Worm (Caenorhabditis elegans) whole organism, L4 larva: Measurements from ENCODE around the gene jmjd-1.1.

ENCODE experiments used
- F26F4.8 ChIP-seq: fragments of 200-800 bp; sonication (Bioruptor generic); conservative IDR thresholded peaks from 2 replicates; pipeline ENCODE4 v1.3.6; 2022; ENCODE audit warnings: missing genetic modification characterization, missing compliant biosample characterization
- F49E8.2 ChIP-seq: sonication (generic microtip); optimal IDR thresholded peaks from 2 replicates; lab custom pipeline; 2016; ENCODE audit warnings: missing compliant biosample characterization, mild to moderate bottlenecking, missing genetic modification characterization, borderline replicate concordance
- R02D3.7 ChIP-seq: fragments of 150-350 bp; sonication (generic microtip); optimal IDR thresholded peaks from 3 replicates; lab custom pipeline; 2014; ENCODE audit warnings: missing biosample characterization, missing genetic modification characterization
- T20F7.1 ChIP-seq: fragments of 200-800 bp; sonication (Bioruptor generic); optimal IDR thresholded peaks from 2 replicates; lab custom pipeline; 2018; ENCODE audit warnings: mild to moderate bottlenecking, missing genetic modification characterization, missing compliant biosample characterization
- Y105C5A.15 ChIP-seq: fragments of 200-800 bp; sonication (Bioruptor generic); IDR thresholded peaks from 2 replicates; pipeline ENCODE4 v1.3.6; 2022; ENCODE audit warnings: missing genetic modification characterization, missing compliant biosample characterization
- Y48G9A.11 ChIP-seq: fragments of 200-800 bp; sonication (Bioruptor generic); IDR thresholded peaks from 2 replicates; pipeline ENCODE4 v1.3.6; 2022; ENCODE audit warnings: missing genetic modification reagents, missing genetic modification characterization, missing compliant biosample characterization
- aha-1 ChIP-seq: fragments of 150-350 bp; peaks from one replicate; lab custom pipeline; 2014; ENCODE audit warnings: missing biosample characterization, missing genetic modification characterization
- aly-2 ChIP-seq: sonication (generic microtip); optimal IDR thresholded peaks from 2 replicates; lab custom pipeline; 2018; ENCODE audit warnings: missing biosample characterization, missing genetic modification characterization
- ceh-28 ChIP-seq: fragments of 150-350 bp; optimal IDR thresholded peaks from 2 replicates; lab custom pipeline; 2014; ENCODE audit warnings: missing biosample characterization, missing genetic modification reagents, missing genetic modification characterization
- ceh-44 ChIP-seq: fragments of 200-800 bp; sonication (Bioruptor generic); IDR thresholded peaks from 2 replicates; pipeline ENCODE4 v1.3.6; 2022; ENCODE audit warnings: missing genetic modification reagents, missing genetic modification characterization, missing compliant biosample characterization
- ceh-62 ChIP-seq: sonication (generic microtip); optimal IDR thresholded peaks from 2 replicates; lab custom pipeline; 2017; ENCODE audit warnings: missing biosample characterization, missing genetic modification characterization
- cey-2 ChIP-seq: sonication (generic microtip); optimal IDR thresholded peaks from 3 replicates; lab custom pipeline; 2017; ENCODE audit warnings: missing genetic modification characterization, mild to moderate bottlenecking, missing compliant biosample characterization, antibody characterized with exemption, borderline replicate concordance; ENCODE audit not compliant: insufficient read depth
- daf-16 ChIP-seq, 3 experiments: sonication (generic microtip); optimal IDR thresholded peaks; 2 replicates each; lab custom pipeline; 2016 to 2017; ENCODE audit warnings: missing genetic modification characterization in 3 of 3, missing genetic modification reagents in 3 of 3, mild to moderate bottlenecking in 2 of 3, missing compliant biosample characterization in 2 of 3, missing biosample characterization in 1 of 3, moderate library complexity in 1 of 3
- daf-8 ChIP-seq: fragments of 200-800 bp; sonication (Bioruptor generic); IDR thresholded peaks from 2 replicates; pipeline ENCODE4 v1.3.6; 2022; ENCODE audit warnings: missing genetic modification characterization, missing compliant biosample characterization
- dmd-6 ChIP-seq: fragments of 200-800 bp; sonication (Bioruptor generic); IDR thresholded peaks from 2 replicates; pipeline ENCODE4 v1.3.6; 2022; ENCODE audit warnings: missing genetic modification reagents, missing genetic modification characterization, missing compliant biosample characterization
- dmd-9 ChIP-seq: fragments of 200-800 bp; sonication (Bioruptor generic); IDR thresholded peaks from 2 replicates; pipeline ENCODE4 v1.3.6; 2022; ENCODE audit warnings: missing genetic modification reagents, missing genetic modification characterization, missing compliant biosample characterization
- dpl-1 ChIP-seq: fragments of 150-350 bp; optimal IDR thresholded peaks from 2 replicates; lab custom pipeline; 2014; ENCODE audit warnings: missing biosample characterization, missing genetic modification reagents, missing genetic modification characterization
- duxl-1 ChIP-seq: sonication (generic microtip); optimal IDR thresholded peaks from 2 replicates; lab custom pipeline; 2016; ENCODE audit warnings: mild to moderate bottlenecking, missing genetic modification characterization, moderate library complexity, missing compliant biosample characterization; ENCODE audit not compliant: poor library complexity
- dve-1 ChIP-seq: sonication (generic microtip); optimal IDR thresholded peaks from 2 replicates; lab custom pipeline; 2017; ENCODE audit warnings: antibody characterized with exemption, mild to moderate bottlenecking, missing genetic modification characterization, missing compliant biosample characterization; ENCODE audit not compliant: insufficient read depth
- egl-43 ChIP-seq: fragments of 200-800 bp; sonication (Bioruptor generic); IDR thresholded peaks from 2 replicates; pipeline ENCODE4 v1.3.6; 2022; ENCODE audit warnings: missing genetic modification reagents, missing genetic modification characterization, missing compliant biosample characterization
- fkh-10 ChIP-seq: fragments of 150-350 bp; optimal IDR thresholded peaks from 2 replicates; lab custom pipeline; 2014; ENCODE audit warnings: missing biosample characterization, missing genetic modification reagents, missing genetic modification characterization
- hlh-11 ChIP-seq: fragments of 200-800 bp; sonication (Bioruptor generic); optimal IDR thresholded peaks from 2 replicates; lab custom pipeline; 2018; ENCODE audit warnings: mild to moderate bottlenecking, missing genetic modification characterization, missing compliant biosample characterization
- lin-38 ChIP-seq: fragments of 200-800 bp; sonication (Bioruptor generic); IDR thresholded peaks from 2 replicates; pipeline ENCODE4 v1.3.6; 2022; ENCODE audit warnings: missing genetic modification reagents, missing genetic modification characterization, missing compliant biosample characterization
- lsy-2 ChIP-seq, 2 experiments: fragments of 150-350 bp in 1 of 2; sonication (generic microtip) in 1 of 2; optimal IDR thresholded peaks; 2 replicates each; lab custom pipeline; 2014 to 2017; ENCODE audit warnings: missing biosample characterization in 2 of 2, missing genetic modification characterization in 2 of 2
- mdt-29 ChIP-seq: fragments of 200-800 bp; sonication (Bioruptor generic); IDR thresholded peaks from 2 replicates; pipeline ENCODE4 v1.3.6; 2022; ENCODE audit warnings: missing genetic modification reagents, missing genetic modification characterization, missing compliant biosample characterization
- mes-2 ChIP-seq: sonication (generic microtip); optimal IDR thresholded peaks from 2 replicates; lab custom pipeline; 2016; ENCODE audit warnings: missing genotype, mild to moderate bottlenecking, missing genetic modification characterization, missing compliant biosample characterization; ENCODE audit not compliant: poor library complexity, severe bottlenecking
- mxl-2 ChIP-seq: fragments of 200-800 bp; sonication (Bioruptor generic); conservative IDR thresholded peaks from 2 replicates; pipeline ENCODE4 v1.3.6; 2022; ENCODE audit warnings: missing genetic modification reagents, missing genetic modification characterization, missing compliant biosample characterization
- nhr-10 ChIP-seq: fragments of 150-350 bp; optimal IDR thresholded peaks from 2 replicates; lab custom pipeline; 2014; ENCODE audit warnings: missing biosample characterization, missing genetic modification characterization
- nhr-111 ChIP-seq: fragments of 200-800 bp; sonication (Bioruptor generic); optimal IDR thresholded peaks from 2 replicates; lab custom pipeline; 2018; ENCODE audit warnings: mild to moderate bottlenecking, missing genetic modification characterization, missing compliant biosample characterization
- nhr-28 ChIP-seq: fragments of 150-350 bp; optimal IDR thresholded peaks from 2 replicates; lab custom pipeline; 2014; ENCODE audit warnings: missing biosample characterization, missing genetic modification characterization
- nhr-41 ChIP-seq: fragments of 200-800 bp; sonication (Bioruptor generic); IDR thresholded peaks from 2 replicates; pipeline ENCODE4 v1.3.6; 2022; ENCODE audit warnings: missing genetic modification reagents, missing genetic modification characterization, missing compliant biosample characterization
- nhr-48 ChIP-seq: sonication (generic microtip); optimal IDR thresholded peaks from 2 replicates; lab custom pipeline; 2016; ENCODE audit warnings: mild to moderate bottlenecking, missing genetic modification characterization, missing compliant biosample characterization
- nhr-6 ChIP-seq: fragments of 150-350 bp; optimal IDR thresholded peaks from 2 replicates; lab custom pipeline; 2014; ENCODE audit warnings: missing biosample characterization, missing genetic modification characterization
- php-3 ChIP-seq: fragments of 200-800 bp; sonication (Bioruptor generic); IDR thresholded peaks from 2 replicates; pipeline ENCODE4 v1.3.6; 2022; ENCODE audit warnings: missing genetic modification reagents, missing genetic modification characterization, missing compliant biosample characterization
- pqm-1 ChIP-seq: sonication (generic microtip); optimal IDR thresholded peaks from 2 replicates; lab custom pipeline; 2017; ENCODE audit warnings: missing biosample characterization, missing genetic modification characterization
- saeg-2 ChIP-seq: fragments of 200-800 bp; sonication (Bioruptor generic); IDR thresholded peaks from 2 replicates; pipeline ENCODE4 v1.3.6; 2022; ENCODE audit warnings: missing genetic modification reagents, missing genetic modification characterization, missing compliant biosample characterization
- skn-1 ChIP-seq: fragments of 150-350 bp; optimal IDR thresholded peaks from 2 replicates; lab custom pipeline; 2014; ENCODE audit warnings: missing biosample characterization, missing genetic modification characterization
- snpc-1.2 ChIP-seq: fragments of 200-800 bp; sonication (Bioruptor generic); IDR thresholded peaks from 2 replicates; pipeline ENCODE4 v1.3.6; 2022; ENCODE audit warnings: missing genetic modification reagents, missing genetic modification characterization, missing compliant biosample characterization
- spr-3 ChIP-seq: fragments of 200-800 bp; sonication (Bioruptor generic); optimal IDR thresholded peaks from 2 replicates; lab custom pipeline; 2018; ENCODE audit warnings: mild to moderate bottlenecking, missing genetic modification characterization, missing compliant biosample characterization
- unc-130 ChIP-seq: sonication (generic microtip); optimal IDR thresholded peaks from 2 replicates; lab custom pipeline; 2016; ENCODE audit warnings: missing genetic modification reagents, missing genetic modification characterization, missing compliant biosample characterization
- vab-7 ChIP-seq: fragments of 200-800 bp; sonication (Bioruptor generic); IDR thresholded peaks from 2 replicates; pipeline ENCODE4 v1.3.6; 2022; ENCODE audit warnings: missing genetic modification reagents, missing genetic modification characterization, missing compliant biosample characterization
- zag-1 ChIP-seq: fragments of 150-350 bp; optimal IDR thresholded peaks from 2 replicates; lab custom pipeline; 2014; ENCODE audit warnings: missing biosample characterization, missing genetic modification characterization
- zip-2 ChIP-seq: fragments of 150-350 bp; optimal IDR thresholded peaks from 2 replicates; lab custom pipeline; 2014; ENCODE audit warnings: missing biosample characterization, missing genetic modification characterization
- ztf-11 ChIP-seq: fragments of 150-350 bp; optimal IDR thresholded peaks from 2 replicates; lab custom pipeline; 2014; ENCODE audit warnings: missing biosample characterization, missing genetic modification characterization

Gene jmjd-1.1

ce11 chrII:11782493-11782892 lies 23.9 kb upstream of the jmjd-1.1 start, which contains the start of gene F43G6.16:
F43G6.16 (minus strand) TSS chrII:11782633.
- no peak for TF ChIP-seq daf-8 (GFP tag; lab: Robert Waterston, UW)
- TF ChIP-seq dve-1 = no peak
- no peak for TF ChIP-seq Y105C5A.15 (GFP tag; lab: Robert Waterston, UW)
- TF ChIP-seq ceh-44 (GFP tag; lab: Robert Waterston, UW) = peak; percentile 75; the same call in 1 of the 2 replicates
- peak; percentile 50 for TF ChIP-seq mes-2 (tag; lab: Kevin White, UChicago)
- TF ChIP-seq dpl-1 (GFP tag; lab: Kevin White, UChicago) = no peak
- no peak for TF ChIP-seq mxl-2 (GFP tag; lab: Robert Waterston, UW)
- no peak for TF ChIP-seq aly-2 (tag; lab: Kevin White, UChicago)
- TF ChIP-seq unc-130 = peak; percentile 87
- peak; percentile 98 for TF ChIP-seq lin-38
- no peak for TF ChIP-seq zag-1
- peak in 1 of 2 experiments; percentile 94 for TF ChIP-seq lsy-2 (tag; optimal IDR thresholded peaks at IDR 0.05; lab: Kevin White, UChicago)
- peak; percentile 73 for TF ChIP-seq Y48G9A.11
- peak; percentile 19 for TF ChIP-seq duxl-1 (tag; lab: Kevin White, UChicago)
- TF ChIP-seq nhr-48 (tag; lab: Kevin White, UChicago) = no peak
- TF ChIP-seq R02D3.7 (tag; lab: Kevin White, UChicago) = no peak
- peak; percentile 46; the same call in 1 of the 2 replicates for TF ChIP-seq snpc-1.2
- TF ChIP-seq F49E8.2 = peak; percentile 90
- TF ChIP-seq nhr-28 (tag; lab: Kevin White, UChicago) = no peak
- no peak for TF ChIP-seq F26F4.8 (GFP tag; lab: Robert Waterston, UW)
- no peak for TF ChIP-seq zip-2 (tag; lab: Kevin White, UChicago)
- no peak for TF ChIP-seq nhr-111 (GFP tag; lab: Kevin White, UChicago)
- no peak for TF ChIP-seq nhr-41

- TF ChIP-seq mdt-29 (GFP tag; lab: Robert Waterston, UW) (no peak), nhr-6 (tag; lab: Kevin White, UChicago) (peak; percentile 92)
Measured at ce11 chrII:11788025-11788424, 18.3 kb upstream of the jmjd-1.1 start.

ce11 chrII:11790458-11790857 lies 15.9 kb upstream of the jmjd-1.1 start, which contains the start of gene F43G6.4:
F43G6.4 (plus strand) TSS chrII:11790758.
- TF ChIP-seq ceh-62 (tag; lab: Kevin White, UChicago) (no peak), zip-2 (tag; lab: Kevin White, UChicago) (no peak), aha-1 (no peak), dmd-9 (GFP tag; lab: Robert Waterston, UW) (no peak)
- TF ChIP-seq, all 104 proteins: peak for 0

- TF ChIP-seq nhr-6 (tag; lab: Kevin White, UChicago) (peak; percentile 3), saeg-2 (GFP tag; lab: Robert Waterston, UW) (no peak), egl-43 (GFP tag; lab: Robert Waterston, UW) (no peak), spr-3 (GFP tag; lab: Kevin White, UChicago) (no peak), daf-16 (GFP tag; optimal IDR thresholded peaks at IDR 0.05; lab: Kevin White, UChicago) (no peak), daf-16 (tag; optimal IDR thresholded peaks at IDR 0.05; lab: Kevin White, UChicago) (no peak), T20F7.1 (GFP tag; lab: Kevin White, UChicago) (no peak)
Measured at ce11 chrII:11794392-11794791, 12.0 kb upstream of the jmjd-1.1 start.

ce11 chrII:11797194-11797593 lies 9.2 kb upstream of the jmjd-1.1 start:
- TF ChIP-seq dve-1 (peak; percentile 68), ztf-11 (tag; lab: Kevin White, UChicago) (no peak), pqm-1 (tag; lab: Kevin White, UChicago) (peak; percentile 54), skn-1 (tag; lab: Kevin White, UChicago) (no peak), dmd-9 (GFP tag; lab: Robert Waterston, UW) (no peak), daf-16 (GFP tag; optimal IDR thresholded peaks at IDR 0.05; lab: Kevin White, UChicago) (peak in 1 of 2 experiments; percentile 16), daf-16 (tag; optimal IDR thresholded peaks at IDR 0.05; lab: Kevin White, UChicago) (peak; percentile 82), nhr-10 (tag; lab: Kevin White, UChicago) (no peak), ceh-28 (no peak), cey-2 (tag; lab: Kevin White, UChicago) (no peak), dmd-6 (peak; percentile 29), fkh-10 (no peak), php-3 (GFP tag; lab: Robert Waterston, UW) (peak; percentile 76), nhr-28 (tag; lab: Kevin White, UChicago) (peak; percentile 76), nhr-6 (tag; lab: Kevin White, UChicago) (no peak), hlh-11 (tag; lab: Kevin White, UChicago) (peak; percentile 52), vab-7 (GFP tag; lab: Robert Waterston, UW) (no peak)
